Worm (Caenorhabditis elegans): ENCODE data around the gene anoh-2.

DNA sequence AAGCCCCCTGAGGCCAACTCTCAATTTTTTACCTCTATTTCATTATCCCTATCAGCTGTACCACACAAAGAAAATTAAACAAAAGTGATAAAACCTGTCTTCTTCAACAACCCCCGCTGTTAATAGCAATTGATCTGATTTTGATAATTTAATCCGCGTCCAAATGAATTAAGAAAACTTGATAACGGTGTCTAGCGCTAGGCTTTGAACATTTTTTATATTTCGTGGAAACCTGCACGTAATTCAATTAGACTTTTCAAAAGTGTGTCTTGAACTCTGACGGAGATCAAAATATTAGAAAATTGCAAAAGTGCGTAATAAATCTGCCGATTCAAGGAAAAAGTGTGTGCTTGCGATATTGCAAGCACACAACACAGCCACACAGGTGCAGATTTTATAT lies 44.7 kb upstream of the anoh-2 start:
- TF ChIP-seq tra-4 (tag; optimal IDR thresholded peaks at IDR 0.05) (no peak), tbx-11 (GFP tag; IDR thresholded peaks at IDR 0.05) (no peak), ama-1 (optimal IDR thresholded peaks at IDR 0.05) (no peak), flt-1 (GFP tag; IDR thresholded peaks at IDR 0.05) (no peak), tbx-37 (GFP tag; conservative IDR thresholded peaks at IDR 0.05) (no peak), ceh-13 (GFP tag; optimal IDR thresholded peaks at IDR 0.05) (no peak), sea-1 (GFP tag; conservative IDR thresholded peaks at IDR 0.05) (no peak), F13C5.2 (tag; optimal IDR thresholded peaks at IDR 0.05) (no peak), ets-7 (tag; optimal IDR thresholded peaks at IDR 0.05) (no peak), hnd-1 (tag; optimal IDR thresholded peaks at IDR 0.05) (no peak)

Measured in whole organism, early embryonic.